Fruit fly (Drosophila melanogaster): Measurements from ENCODE around the gene CG1492.

DNA sequence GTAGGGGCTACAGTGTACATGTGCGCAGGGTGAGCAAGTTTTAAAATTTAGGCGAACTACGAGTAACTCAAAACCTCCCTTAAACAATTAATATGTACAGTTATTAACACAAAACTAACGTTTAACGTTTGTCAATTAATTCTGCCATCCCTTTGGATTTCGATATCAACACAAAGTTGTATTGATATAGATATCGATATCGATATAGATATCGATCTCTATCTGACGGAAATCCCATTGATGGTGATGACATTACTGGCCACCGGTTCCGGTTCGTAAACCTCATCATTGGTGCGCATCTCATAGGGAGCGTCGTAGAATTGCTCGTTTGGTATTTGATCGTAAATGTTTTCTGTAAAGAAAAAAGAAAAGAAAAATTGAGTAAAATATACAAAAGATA is 18.7 kb downstream of the CG1492 start:
- TF ChIP-seq CTCF (optimal IDR thresholded peaks at IDR 0.05) (no peak), CG8478 (optimal IDR thresholded peaks at IDR 0.05) (no peak)
